Worm (Caenorhabditis elegans) whole organism, young adult: ENCODE data around the gene rap-2.
"Not testable (repeated sequence)": the region's sequence is repeated elsewhere in the genome, so short reads cannot be mapped to it uniquely, and the experiment has no call there.

Source experiments
- F22D6.2 ChIP-seq: sonication (generic microtip); optimal IDR thresholded peaks from 2 replicates; lab custom pipeline; 2016; ENCODE audit warnings: mild to moderate bottlenecking, missing genetic modification characterization, missing compliant biosample characterization
- ceh-100 ChIP-seq: fragments of 200-800 bp; sonication (Bioruptor generic); IDR thresholded peaks from 2 replicates; pipeline ENCODE4 v1.3.6; 2022; ENCODE audit warnings: missing genetic modification reagents, missing genetic modification characterization, missing compliant biosample characterization
- lin-35 ChIP-seq, 3 experiments: fragments of 150-350 bp in 2 of 3; sonication (generic microtip) in 1 of 3; optimal IDR thresholded peaks; 2 replicates each; lab custom pipeline; 2014 to 2018; ENCODE audit warnings: missing biosample characterization in 3 of 3, missing genetic modification characterization in 3 of 3, missing genetic modification reagents in 3 of 3

DNA sequence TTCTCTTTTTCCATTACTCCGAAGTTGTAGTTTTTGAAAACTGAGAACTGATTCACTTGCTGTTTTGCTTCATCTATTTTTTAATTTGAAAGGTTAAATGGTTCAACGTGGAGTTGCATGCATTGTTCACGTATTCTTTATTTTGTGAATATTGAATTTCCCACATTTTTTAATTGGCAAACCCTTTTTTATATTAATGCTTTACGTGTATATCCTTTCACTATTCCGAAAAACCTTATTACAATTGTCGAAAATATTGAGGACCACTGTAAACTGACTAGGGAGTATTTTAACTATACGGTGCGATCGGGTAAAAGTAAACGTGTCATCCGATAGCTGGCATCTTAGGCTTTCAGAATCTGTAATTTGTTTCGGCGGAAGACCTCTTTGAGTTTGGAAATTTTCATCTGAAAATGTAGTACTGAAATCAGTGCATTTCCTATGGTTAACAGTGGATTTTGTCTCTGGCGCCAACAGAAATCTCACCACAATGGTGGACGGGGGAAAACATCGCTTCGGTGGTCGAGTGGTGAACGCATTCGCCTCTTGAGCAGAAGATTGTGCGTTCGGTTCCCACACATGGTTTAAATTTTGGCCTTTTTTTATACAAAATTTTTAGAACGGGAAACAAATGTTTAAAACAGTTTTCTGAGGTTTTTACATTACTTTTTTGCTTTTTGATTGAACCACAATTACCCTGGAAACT, 42.2 kb upstream of the rap-2 start, which contains the start of gene C01G10.14:
- not testable (repeated sequence) for TF ChIP-seq F22D6.2; ceh-100 (GFP tag; lab: Robert Waterston, UW); lin-35 (GFP tag; optimal IDR thresholded peaks at IDR 0.05; lab: Kevin White, UChicago)
